Worm (Caenorhabditis elegans) whole organism, mixed stage, embryonic: Measurements from ENCODE around the gene dsl-6.

Experiments used
- elt-3 ChIP-seq: fragments of 150-350 bp; optimal IDR thresholded peaks from 2 replicates; lab custom pipeline; 2014; ENCODE audit warnings: missing biosample characterization, missing genetic modification characterization
- lin-32 ChIP-seq: fragments of 200-800 bp; sonication (Bioruptor generic); optimal IDR thresholded peaks from 2 replicates; lab custom pipeline; 2018; ENCODE audit warnings: mild to moderate bottlenecking, missing genetic modification characterization, missing compliant biosample characterization
- lsy-2 ChIP-seq: fragments of 150-350 bp; optimal IDR thresholded peaks from 2 replicates; lab custom pipeline; 2014; ENCODE audit warnings: missing biosample characterization, missing genetic modification characterization
- mep-1 ChIP-seq: fragments of 150-350 bp; optimal IDR thresholded peaks from 2 replicates; lab custom pipeline; 2017; ENCODE audit warnings: missing biosample characterization, missing genetic modification reagents, missing genetic modification characterization, inconsistent platforms
- nhr-237 ChIP-seq: fragments of 150-350 bp; optimal IDR thresholded peaks from 2 replicates; lab custom pipeline; 2014; ENCODE audit warnings: missing biosample characterization, missing genetic modification characterization
- pha-4 ChIP-seq: fragments of 150-350 bp; optimal IDR thresholded peaks from 2 replicates; lab custom pipeline; 2018; ENCODE audit warnings: missing biosample characterization, missing genetic modification reagents, missing genetic modification characterization
- snpc-4 ChIP-seq: fragments of 150-350 bp; optimal IDR thresholded peaks from 2 replicates; lab custom pipeline; 2014; ENCODE audit warnings: missing biosample characterization, missing genetic modification characterization
- sptf-1 ChIP-seq: sonication (generic microtip); optimal IDR thresholded peaks from 2 replicates; lab custom pipeline; 2017; ENCODE audit warnings: mild to moderate bottlenecking, missing genetic modification characterization, moderate library complexity, missing compliant biosample characterization
- unc-39 ChIP-seq: fragments of 150-350 bp; optimal IDR thresholded peaks from 2 replicates; lab custom pipeline; 2014; ENCODE audit warnings: missing biosample characterization, missing genetic modification characterization
- unc-62 ChIP-seq: fragments of 150-350 bp; optimal IDR thresholded peaks from 2 replicates; lab custom pipeline; 2014; ENCODE audit warnings: missing biosample characterization, missing genetic modification reagents, missing genetic modification characterization

DNA sequence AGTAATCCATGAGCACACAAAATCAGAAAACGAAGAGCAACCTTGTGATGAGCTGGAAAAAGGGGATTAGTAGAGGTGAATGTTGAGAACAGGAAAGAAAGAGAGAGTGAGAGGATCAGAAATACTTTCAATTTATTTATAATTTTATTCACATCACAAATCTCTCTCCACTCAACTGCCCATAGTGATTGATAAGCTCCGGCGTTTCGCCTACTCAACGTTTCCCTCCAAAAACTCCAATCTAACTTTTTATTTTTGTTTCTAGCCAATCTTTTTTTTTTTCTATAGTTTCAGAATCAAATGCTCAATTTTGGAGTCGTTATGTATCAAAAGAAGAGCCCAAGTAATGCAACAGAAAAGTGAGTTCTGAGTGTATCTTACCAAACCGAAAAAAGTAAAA lies 27.3 kb upstream of the dsl-6 start, which contains the start of gene kin-4:
- TF ChIP-seq nhr-237 (no peak), pha-4 (tag; lab: Kevin White, UChicago) (no peak), unc-39 (tag; lab: Kevin White, UChicago) (no peak), sptf-1 (tag; lab: Kevin White, UChicago) (no peak), unc-62 (GFP tag; lab: Kevin White, UChicago) (no peak), elt-3 (tag; lab: Kevin White, UChicago) (no peak), mep-1 (tag; lab: Kevin White, UChicago) (no peak), lsy-2 (tag; lab: Kevin White, UChicago) (no peak), lin-32 (GFP tag; lab: Kevin White, UChicago) (no peak), snpc-4 (tag; lab: Kevin White, UChicago) (no peak)
